Worm (Caenorhabditis elegans) whole organism, late embryonic: ENCODE data around the gene slc-25A21.

Experiments used
- C08G9.2 ChIP-seq: sonication (generic microtip); optimal IDR thresholded peaks from 2 replicates; lab custom pipeline; 2016; ENCODE audit warnings: mild to moderate bottlenecking, missing genetic modification characterization, moderate library complexity, missing compliant biosample characterization
- K02D7.2 ChIP-seq: sonication (generic microtip); optimal IDR thresholded peaks from 2 replicates; lab custom pipeline; 2017; ENCODE audit warnings: mild to moderate bottlenecking, missing genetic modification characterization, missing compliant biosample characterization
- T23F11.4 ChIP-seq: fragments of 200-800 bp; sonication (Bioruptor generic); optimal IDR thresholded peaks from 2 replicates; lab custom pipeline; 2018; ENCODE audit warnings: mild to moderate bottlenecking, missing genetic modification characterization, missing compliant biosample characterization
- ahr-1 ChIP-seq: sonication (generic microtip); optimal IDR thresholded peaks from 2 replicates; lab custom pipeline; 2016; ENCODE audit warnings: missing genetic modification characterization, missing compliant biosample characterization
- ama-1 ChIP-seq: fragments of 150-350 bp; optimal IDR thresholded peaks from 2 replicates; lab custom pipeline; 2014
- ceh-14 ChIP-seq: sonication (generic microtip); optimal IDR thresholded peaks from 2 replicates; lab custom pipeline; 2016; ENCODE audit warnings: missing genotype, missing genetic modification characterization, missing compliant biosample characterization
- ceh-19 ChIP-seq: fragments of 200-800 bp; sonication (Bioruptor generic); optimal IDR thresholded peaks from 2 replicates; lab custom pipeline; 2018; ENCODE audit warnings: mild to moderate bottlenecking, missing genetic modification characterization, missing compliant biosample characterization
- ceh-2 ChIP-seq: sonication (generic microtip); optimal IDR thresholded peaks from 2 replicates; lab custom pipeline; 2016; ENCODE audit warnings: missing genotype, missing genetic modification characterization, missing compliant biosample characterization
- ceh-22 ChIP-seq: sonication (generic microtip); optimal IDR thresholded peaks from 2 replicates; lab custom pipeline; 2017; ENCODE audit warnings: missing biosample characterization, missing genetic modification characterization
- ceh-30 ChIP-seq: fragments of 150-350 bp; optimal IDR thresholded peaks from 2 replicates; lab custom pipeline; 2014; ENCODE audit warnings: missing biosample characterization, missing genetic modification characterization
- ceh-31 ChIP-seq: sonication (generic microtip); optimal IDR thresholded peaks from 2 replicates; lab custom pipeline; 2016; ENCODE audit warnings: missing genetic modification characterization, missing compliant biosample characterization
- ceh-34 ChIP-seq: sonication (generic microtip); optimal IDR thresholded peaks from 2 replicates; lab custom pipeline; 2016; ENCODE audit warnings: mild to moderate bottlenecking, missing genetic modification characterization, missing compliant biosample characterization
- ceh-6 ChIP-seq: fragments of 200-800 bp; sonication (Bioruptor generic); optimal IDR thresholded peaks from 2 replicates; lab custom pipeline; 2018; ENCODE audit warnings: mild to moderate bottlenecking, missing genetic modification characterization, missing compliant biosample characterization
- che-1 ChIP-seq: sonication (generic microtip); optimal IDR thresholded peaks from 2 replicates; lab custom pipeline; 2016; ENCODE audit warnings: mild to moderate bottlenecking, missing genetic modification characterization, missing compliant biosample characterization
- elt-2 ChIP-seq: sonication (generic microtip); optimal IDR thresholded peaks from 2 replicates; lab custom pipeline; 2016; ENCODE audit warnings: missing genetic modification reagents, missing genetic modification characterization, missing compliant biosample characterization
- eyg-1 ChIP-seq: sonication (generic microtip); optimal IDR thresholded peaks from 2 replicates; lab custom pipeline; 2016; ENCODE audit warnings: missing genotype, missing genetic modification characterization, missing compliant biosample characterization
- fkh-6 ChIP-seq: sonication (generic microtip); optimal IDR thresholded peaks from 2 replicates; lab custom pipeline; 2016; ENCODE audit warnings: missing genetic modification characterization, missing compliant biosample characterization
- gmeb-2 ChIP-seq: sonication (generic microtip); optimal IDR thresholded peaks from 2 replicates; lab custom pipeline; 2016; ENCODE audit warnings: missing genetic modification characterization, inconsistent platforms, missing compliant biosample characterization
- hlh-13 ChIP-seq: fragments of 200-800 bp; sonication (Bioruptor generic); optimal IDR thresholded peaks from 2 replicates; lab custom pipeline; 2018; ENCODE audit warnings: mild to moderate bottlenecking, missing genetic modification characterization, missing compliant biosample characterization
- hlh-15 ChIP-seq: sonication (generic microtip); optimal IDR thresholded peaks from 2 replicates; lab custom pipeline; 2016; ENCODE audit warnings: missing genetic modification characterization, missing compliant biosample characterization
- hlh-30 ChIP-seq: sonication (generic microtip); optimal IDR thresholded peaks from 2 replicates; lab custom pipeline; 2017; ENCODE audit warnings: antibody characterized with exemption, missing genetic modification characterization, missing compliant biosample characterization; ENCODE audit not compliant: insufficient read depth
- hlh-6 ChIP-seq: sonication (generic microtip); optimal IDR thresholded peaks from 2 replicates; lab custom pipeline; 2016; ENCODE audit warnings: missing genotype, missing genetic modification characterization, missing compliant biosample characterization
- hlh-8 ChIP-seq: sonication (generic microtip); optimal IDR thresholded peaks from 2 replicates; lab custom pipeline; 2016; ENCODE audit warnings: missing genotype, missing genetic modification characterization, missing compliant biosample characterization
- nfya-1 ChIP-seq: sonication (generic microtip); optimal IDR thresholded peaks from 2 replicates; lab custom pipeline; 2017; ENCODE audit warnings: missing genetic modification characterization, mild to moderate bottlenecking, missing compliant biosample characterization, antibody characterized with exemption, moderate library complexity
- nhr-11 ChIP-seq: fragments of 150-350 bp; optimal IDR thresholded peaks from 2 replicates; lab custom pipeline; 2014; ENCODE audit warnings: missing biosample characterization, missing genetic modification characterization
- odd-2 ChIP-seq: sonication (generic microtip); optimal IDR thresholded peaks from 2 replicates; lab custom pipeline; 2017; ENCODE audit warnings: antibody characterized with exemption, mild to moderate bottlenecking, missing genetic modification characterization, missing compliant biosample characterization
- pag-3 ChIP-seq: sonication (generic microtip); optimal IDR thresholded peaks from 2 replicates; lab custom pipeline; 2016; ENCODE audit warnings: missing compliant biosample characterization, missing genetic modification characterization, borderline replicate concordance
- pax-1 ChIP-seq: fragments of 150-350 bp; optimal IDR thresholded peaks from 2 replicates; lab custom pipeline; 2014; ENCODE audit warnings: missing biosample characterization, missing genetic modification characterization
- pha-4 ChIP-seq: fragments of 150-350 bp; optimal IDR thresholded peaks from 2 replicates; lab custom pipeline; 2018; ENCODE audit warnings: missing biosample characterization, missing genetic modification reagents, missing genetic modification characterization
- pqm-1 ChIP-seq: sonication (generic microtip); optimal IDR thresholded peaks from 2 replicates; lab custom pipeline; 2016; ENCODE audit warnings: missing genetic modification characterization, missing compliant biosample characterization
- pros-1 ChIP-seq: fragments of 150-350 bp; optimal IDR thresholded peaks from 2 replicates; lab custom pipeline; 2014; ENCODE audit warnings: missing biosample characterization, missing genetic modification reagents, missing genetic modification characterization
- ref-2 ChIP-seq: sonication (generic microtip); optimal IDR thresholded peaks from 2 replicates; lab custom pipeline; 2016; ENCODE audit warnings: missing genetic modification characterization, missing compliant biosample characterization
- sox-2 ChIP-seq: fragments of 200-800 bp; sonication (Bioruptor generic); IDR thresholded peaks from 2 replicates; pipeline ENCODE4 v1.3.6; 2022; ENCODE audit warnings: missing genetic modification reagents, missing genetic modification characterization, missing compliant biosample characterization
- syd-9 ChIP-seq: sonication (generic microtip); optimal IDR thresholded peaks from 2 replicates; lab custom pipeline; 2016; ENCODE audit warnings: mild to moderate bottlenecking, missing genetic modification characterization, moderate library complexity, missing compliant biosample characterization
- tbx-7 ChIP-seq: sonication (generic microtip); optimal IDR thresholded peaks from 2 replicates; lab custom pipeline; 2016; ENCODE audit warnings: missing genotype, missing genetic modification characterization, missing compliant biosample characterization
- unc-3 ChIP-seq, 2 experiments: fragments of 200-800 bp in 1 of 2; sonication (Bioruptor generic) in 1 of 2; sonication (generic microtip) in 1 of 2; conservative IDR thresholded peaks in 1 of 2; optimal IDR thresholded peaks in 1 of 2; 2 replicates each; pipeline versions ENCODE4 v1.3.6 to Lab custom; 2016 to 2022; ENCODE audit warnings: missing compliant biosample characterization in 2 of 2, missing genetic modification characterization in 2 of 2, missing genetic modification reagents in 1 of 2
- unc-55 ChIP-seq: sonication (generic microtip); optimal IDR thresholded peaks from 2 replicates; lab custom pipeline; 2017; ENCODE audit warnings: missing biosample characterization, missing genetic modification reagents, missing genetic modification characterization
- ztf-16 ChIP-seq: sonication (generic microtip); optimal IDR thresholded peaks from 2 replicates; lab custom pipeline; 2017; ENCODE audit warnings: missing genetic modification characterization, missing compliant biosample characterization

Gene slc-25A21

ce11 chrX:16163402-16163801 is 26.3 kb upstream of the slc-25A21 start, which contains the start of gene F09C8.1:
F09C8.1 (minus strand) TSS chrX:16163524.
- no peak for TF ChIP-seq pha-4 (tag; lab: Kevin White, UChicago)
- TF ChIP-seq nhr-11: no peak
- TF ChIP-seq elt-2: peak; percentile 41
- TF ChIP-seq unc-3 (GFP tag; conservative IDR thresholded peaks at IDR 0.05; lab: Robert Waterston, UW): no peak
- no peak for TF ChIP-seq unc-3 (tag; optimal IDR thresholded peaks at IDR 0.05; lab: Kevin White, UChicago)
- TF ChIP-seq T23F11.4 (GFP tag; lab: Kevin White, UChicago): no peak
- TF ChIP-seq ahr-1 (tag; lab: Kevin White, UChicago): no peak

DNA sequence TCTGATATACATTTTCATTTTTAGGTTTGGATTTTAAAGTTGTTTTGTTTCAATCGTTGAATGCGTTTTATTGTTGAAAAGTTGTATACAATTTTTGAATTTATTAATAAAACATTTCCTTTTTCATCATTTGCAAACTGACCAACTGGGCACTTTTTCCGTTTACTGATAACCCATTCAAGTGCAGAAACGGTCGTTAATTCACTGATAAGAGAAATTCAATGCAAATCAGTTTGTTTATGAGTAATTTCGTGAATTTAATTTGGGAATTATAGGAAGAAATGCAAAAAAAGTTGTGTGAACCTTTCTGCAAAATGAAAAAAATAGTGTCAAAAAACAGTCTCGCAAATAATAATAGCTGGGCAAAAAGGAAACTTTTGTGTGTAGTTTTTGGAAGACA is 23.2 kb upstream of the slc-25A21 start:
- TF ChIP-seq elt-2: peak; percentile 70
- TF ChIP-seq K02D7.2: no peak

DNA sequence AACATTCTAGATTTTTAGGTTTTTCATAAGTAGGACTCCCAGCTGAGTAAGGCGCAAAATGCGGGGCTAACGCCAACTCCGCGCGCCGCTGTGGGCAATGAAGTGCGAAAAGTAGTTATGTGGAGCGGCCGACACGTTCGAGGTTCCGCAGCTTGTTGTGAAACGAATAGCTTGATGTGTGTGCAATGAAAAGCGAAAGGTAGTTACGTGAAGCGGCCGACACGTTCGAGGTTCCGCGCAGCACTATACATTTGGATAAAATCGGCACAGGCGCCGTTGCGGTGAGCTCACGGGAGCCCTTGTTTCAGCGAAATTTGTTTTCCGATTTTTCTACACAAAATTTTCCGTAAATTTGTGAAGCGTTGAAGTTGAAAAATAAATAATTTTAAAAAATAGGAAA is 22.7 kb upstream of the slc-25A21 start:
- TF ChIP-seq unc-55 (GFP tag; lab: Kevin White, UChicago): no peak
- no peak for TF ChIP-seq sox-2 (GFP tag; lab: Robert Waterston, UW)
- no peak for TF ChIP-seq ceh-34 (tag; lab: Kevin White, UChicago)
- no peak for TF ChIP-seq ref-2 (tag; lab: Kevin White, UChicago)
- no peak for TF ChIP-seq hlh-30 (tag; lab: Kevin White, UChicago)
- TF ChIP-seq fkh-6 (tag; lab: Kevin White, UChicago): no peak
- TF ChIP-seq pros-1 (tag; lab: Kevin White, UChicago): no peak
- TF ChIP-seq eyg-1 (tag; lab: Kevin White, UChicago): no peak
- no peak for TF ChIP-seq ceh-6 (GFP tag; lab: Kevin White, UChicago)
- TF ChIP-seq unc-3 (GFP tag; conservative IDR thresholded peaks at IDR 0.05; lab: Robert Waterston, UW): no peak
- TF ChIP-seq unc-3 (tag; optimal IDR thresholded peaks at IDR 0.05; lab: Kevin White, UChicago): no peak
- no peak for TF ChIP-seq ztf-16 (tag; lab: Kevin White, UChicago)

- TF ChIP-seq ceh-2 (tag; lab: Kevin White, UChicago) (no peak), ceh-22 (no peak), pax-1 (tag; lab: Kevin White, UChicago) (no peak), C08G9.2 (no peak), ama-1 (lab: Kevin White, UChicago) (no peak), ahr-1 (tag; lab: Kevin White, UChicago) (no peak), hlh-13 (GFP tag; lab: Kevin White, UChicago) (no peak), odd-2 (tag; lab: Kevin White, UChicago) (no peak), hlh-8 (tag; lab: Kevin White, UChicago) (no peak), nhr-11 (no peak), pag-3 (tag; lab: Kevin White, UChicago) (no peak), nfya-1 (tag; lab: Kevin White, UChicago) (no peak), pqm-1 (no peak), gmeb-2 (tag; lab: Kevin White, UChicago) (no peak), syd-9 (tag; lab: Kevin White, UChicago) (no peak), unc-55 (GFP tag; lab: Kevin White, UChicago) (no peak), hlh-15 (tag; lab: Kevin White, UChicago) (no peak)
Measured at ce11 chrX:16172863-16173262, 16.8 kb upstream of the slc-25A21 start.

ce11 chrX:16184069-16184468 is 5.6 kb upstream of the slc-25A21 start, which contains the start of gene nlp-67:
nlp-67 (plus strand) TSS chrX:16184369.
- TF ChIP-seq hlh-30 (tag; lab: Kevin White, UChicago) (no peak), ceh-22 (no peak), odd-2 (tag; lab: Kevin White, UChicago) (no peak), tbx-7 (tag; lab: Kevin White, UChicago) (no peak), ceh-30 (tag; lab: Kevin White, UChicago) (no peak), che-1 (no peak), ceh-14 (tag; lab: Kevin White, UChicago) (no peak), hlh-6 (tag; lab: Kevin White, UChicago) (no peak), pax-1 (tag; lab: Kevin White, UChicago) (no peak), ahr-1 (tag; lab: Kevin White, UChicago) (no peak), hlh-13 (GFP tag; lab: Kevin White, UChicago) (no peak), ceh-19 (GFP tag; lab: Kevin White, UChicago) (no peak), ceh-31 (tag; lab: Kevin White, UChicago) (no peak)
